Fruit fly (Drosophila melanogaster) whole organism: Measurements from ENCODE around the gene Drsl5.

Source experiments
- pan ChIP-seq: fragments of >200 bp; optimal IDR thresholded peaks from 2 replicates; lab custom pipeline; 2017
- psq ChIP-seq: fragments of >200 bp; optimal IDR thresholded peaks from 2 replicates; lab custom pipeline; 2017
- usp ChIP-seq: fragments of >200 bp; optimal IDR thresholded peaks from 2 replicates; lab custom pipeline; 2017; ENCODE audit warnings: missing biosample characterization, missing genetic modification characterization, mixed read lengths

dm6 chr3L:3350572-3351343, 34.2 kb downstream of the Drsl5 start:
- TF ChIP-seq usp (GFP tag; lab: Kevin White, UChicago) (no peak), psq (no peak), pan (lab: Kevin White, UChicago) (no peak)
